Worm (Caenorhabditis elegans): ENCODE data around the gene mrps-9.

Gene mrps-9

DNA sequence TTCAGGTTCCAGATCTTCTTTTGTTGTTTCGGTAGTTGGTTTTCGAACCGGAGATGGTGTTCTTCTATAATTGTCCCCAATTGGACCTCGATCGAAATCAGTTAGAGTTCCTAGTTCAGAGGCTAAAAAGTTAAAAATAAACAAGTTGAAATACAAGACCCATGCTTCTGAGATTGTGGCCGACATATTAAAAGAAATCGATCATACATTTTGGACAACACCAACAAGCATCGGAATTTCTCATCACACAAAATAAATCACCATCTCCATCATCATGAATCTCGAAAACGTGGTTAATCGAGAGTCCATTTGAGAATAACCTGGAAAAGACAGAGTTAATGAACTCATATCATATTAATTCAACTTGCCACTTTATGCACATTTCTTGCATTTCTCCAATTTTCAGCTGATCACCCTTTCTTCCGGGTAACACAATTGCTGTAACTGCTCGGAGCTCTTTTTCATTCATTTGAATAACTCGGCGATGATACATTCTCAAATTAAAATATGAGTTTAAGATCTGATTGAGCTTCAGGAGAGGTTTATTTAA lies 5.9 kb downstream of the mrps-9 start, which contains the start of the genes mps-4 and F09G8.10:
mps-4 (minus strand) TSS at position 101 of the 550 bp plus-strand sequence.
F09G8.10 (minus strand) TSS at position 500 of the 550 bp plus-strand sequence.
- TF ChIP-seq C34B4.2 (tag; optimal IDR thresholded peaks at IDR 0.05) = no peak
- TF ChIP-seq sup-37 (GFP tag; optimal IDR thresholded peaks at IDR 0.05) = no peak
- no peak for TF ChIP-seq hlh-17 (GFP tag; optimal IDR thresholded peaks at IDR 0.05; ENCODE audit: borderline replicate concordance)
- TF ChIP-seq mab-9 (GFP tag; IDR thresholded peaks at IDR 0.05) = no peak
- TF ChIP-seq tlp-1 (tag; optimal IDR thresholded peaks at IDR 0.05) = no peak
- no peak for TF ChIP-seq lin-35 (GFP tag; optimal IDR thresholded peaks at IDR 0.05)
- TF ChIP-seq nhr-85 (tag) = no peak
- no peak for TF ChIP-seq xbp-1 (tag; optimal IDR thresholded peaks at IDR 0.05)
- no peak for TF ChIP-seq lsy-2 (tag; optimal IDR thresholded peaks at IDR 0.05)
- TF ChIP-seq nhr-77 (tag; optimal IDR thresholded peaks at IDR 0.05) = no peak
- no peak for TF ChIP-seq lin-39 (tag; optimal IDR thresholded peaks at IDR 0.05)
- no peak for TF ChIP-seq swsn-7 (tag; optimal IDR thresholded peaks at IDR 0.05)
- no peak for TF ChIP-seq mef-2 (tag; optimal IDR thresholded peaks at IDR 0.05)
- TF ChIP-seq hlh-4 (tag; optimal IDR thresholded peaks at IDR 0.05) = no peak
- TF ChIP-seq unc-130 (tag; optimal IDR thresholded peaks at IDR 0.05) = no peak
- no peak for TF ChIP-seq nhr-90 (tag; optimal IDR thresholded peaks at IDR 0.05; ENCODE audit: poor library complexity)
- TF ChIP-seq zag-1 (tag; optimal IDR thresholded peaks at IDR 0.05) = no peak
- TF ChIP-seq C16A3.4 (tag; optimal IDR thresholded peaks at IDR 0.05) = no peak

- TF ChIP-seq unc-30 (tag; optimal IDR thresholded peaks at IDR 0.05) (no peak), fkh-10 (GFP tag; optimal IDR thresholded peaks at IDR 0.05) (no peak), unc-62 (GFP tag; optimal IDR thresholded peaks at IDR 0.05) (no peak), unc-130 (tag; optimal IDR thresholded peaks at IDR 0.05) (no peak), vab-15 (tag; optimal IDR thresholded peaks at IDR 0.05) (no peak), mef-2 (tag; optimal IDR thresholded peaks at IDR 0.05) (no peak)
These were observed 10.0 kb downstream of the mrps-9 start, which contains the start of gene clec-160 for ce11 chrIII:8275871-8276270. Gene clec-160, minus strand, starts transcription at chrIII:8275971.

- no peak for TF ChIP-seq ceh-82 (tag; optimal IDR thresholded peaks at IDR 0.05)
- TF ChIP-seq hpl-2 (GFP tag; optimal IDR thresholded peaks at IDR 0.05) = no peak
- TF ChIP-seq C34B4.2 (tag; optimal IDR thresholded peaks at IDR 0.05) = no peak
- no peak for TF ChIP-seq blmp-1 (tag; optimal IDR thresholded peaks at IDR 0.05)
- no peak for TF ChIP-seq fos-1 (tag; optimal IDR thresholded peaks at IDR 0.05)
- TF ChIP-seq ceh-88 (GFP tag; IDR thresholded peaks at IDR 0.05) = no peak
- no peak for TF ChIP-seq nhr-19 (GFP tag; conservative IDR thresholded peaks at IDR 0.05)
- TF ChIP-seq Y116A8C.19 (tag; optimal IDR thresholded peaks at IDR 0.05; ENCODE audit: borderline replicate concordance) = no peak
- TF ChIP-seq nhr-12 (tag; optimal IDR thresholded peaks at IDR 0.05) = no peak
- TF ChIP-seq fkh-8 (tag; optimal IDR thresholded peaks at IDR 0.05) = no peak
- TF ChIP-seq ces-1 (GFP tag; optimal IDR thresholded peaks at IDR 0.05) = no peak
- no peak for TF ChIP-seq unc-98 (GFP tag; IDR thresholded peaks at IDR 0.05)
These were observed 12.9 kb downstream of the mrps-9 start, which contains the start of gene mig-10 for ce11 chrIII:8278801-8279200. Gene mig-10, plus strand, starts transcription at chrIII:8279101.

ce11 chrIII:8279567-8279966 lies 13.7 kb downstream of the mrps-9 start:
- TF ChIP-seq nhr-85 (tag) = no peak
- no peak for TF ChIP-seq ceh-63 (GFP tag; optimal IDR thresholded peaks at IDR 0.05)
- no peak for TF ChIP-seq irx-1 (tag; optimal IDR thresholded peaks at IDR 0.05)
- no peak for TF ChIP-seq Y116A8C.19 (tag; optimal IDR thresholded peaks at IDR 0.05; ENCODE audit: borderline replicate concordance)
- no peak for TF ChIP-seq nhr-28 (tag; optimal IDR thresholded peaks at IDR 0.05)
- no peak for TF ChIP-seq elt-3 (tag; optimal IDR thresholded peaks at IDR 0.05)
- TF ChIP-seq nhr-20 (tag; optimal IDR thresholded peaks at IDR 0.05) = no peak
- no peak for TF ChIP-seq snu-23 (GFP tag; optimal IDR thresholded peaks at IDR 0.05)
- TF ChIP-seq fkh-8 (tag; optimal IDR thresholded peaks at IDR 0.05) = no peak
